Worm (Caenorhabditis elegans) whole organism, L3 larva: ENCODE results near the gene T10C6.6.

ENCODE experiments used
- ZK546.5 ChIP-seq: sonication (generic microtip); optimal IDR thresholded peaks from 2 replicates; lab custom pipeline; 2017; ENCODE audit warnings: missing biosample characterization, missing genetic modification characterization
- ceh-9 ChIP-seq: sonication (generic microtip); optimal IDR thresholded peaks from 2 replicates; lab custom pipeline; 2018; ENCODE audit warnings: missing biosample characterization, missing genetic modification characterization
- egl-27 ChIP-seq: sonication (generic microtip); optimal IDR thresholded peaks from 4 replicates; lab custom pipeline; 2017; ENCODE audit warnings: missing biosample characterization, missing genetic modification reagents, missing genetic modification characterization
- elt-2 ChIP-seq: sonication (generic microtip); optimal IDR thresholded peaks from 2 replicates; lab custom pipeline; 2016; ENCODE audit warnings: missing genetic modification reagents, mild to moderate bottlenecking, missing genetic modification characterization, missing compliant biosample characterization
- elt-3 ChIP-seq, 3 experiments: fragments of 150-350 bp in 1 of 3; sonication (generic microtip) in 2 of 3; optimal IDR thresholded peaks; 2 replicates in 2 of 3; 4 replicates in 1 of 3; lab custom pipeline; 2014 to 2017; ENCODE audit warnings: missing biosample characterization in 3 of 3, missing genetic modification characterization in 3 of 3
- fkh-10 ChIP-seq: sonication (generic microtip); optimal IDR thresholded peaks from 2 replicates; lab custom pipeline; 2017; ENCODE audit warnings: missing biosample characterization, missing genetic modification reagents, missing genetic modification characterization
- jun-1 ChIP-seq: fragments of 150-350 bp; optimal IDR thresholded peaks from 2 replicates; lab custom pipeline; 2014; ENCODE audit warnings: missing biosample characterization, missing genetic modification reagents, missing genetic modification characterization
- nhr-11 ChIP-seq: fragments of 150-350 bp; optimal IDR thresholded peaks from 2 replicates; lab custom pipeline; 2014; ENCODE audit warnings: missing biosample characterization, missing genetic modification characterization
- nhr-23 ChIP-seq: fragments of 150-350 bp; optimal IDR thresholded peaks from 2 replicates; lab custom pipeline; 2014; ENCODE audit warnings: missing biosample characterization, missing genetic modification reagents, missing genetic modification characterization
- pha-4 ChIP-seq: fragments of 150-350 bp; optimal IDR thresholded peaks from 2 replicates; lab custom pipeline; 2014; ENCODE audit warnings: missing biosample characterization, missing genetic modification reagents, missing genetic modification characterization
- skn-1 ChIP-seq: fragments of 150-350 bp; optimal IDR thresholded peaks from 2 replicates; lab custom pipeline; 2014; ENCODE audit warnings: missing biosample characterization, missing genetic modification characterization
- unc-62 ChIP-seq: fragments of 150-350 bp; sonication (generic microtip); optimal IDR thresholded peaks from 4 replicates; lab custom pipeline; 2014; ENCODE audit warnings: missing biosample characterization, missing genetic modification reagents, missing genetic modification characterization
- ztf-11 ChIP-seq: fragments of 150-350 bp; optimal IDR thresholded peaks from 2 replicates; lab custom pipeline; 2014; ENCODE audit warnings: missing biosample characterization, missing genetic modification characterization

DNA sequence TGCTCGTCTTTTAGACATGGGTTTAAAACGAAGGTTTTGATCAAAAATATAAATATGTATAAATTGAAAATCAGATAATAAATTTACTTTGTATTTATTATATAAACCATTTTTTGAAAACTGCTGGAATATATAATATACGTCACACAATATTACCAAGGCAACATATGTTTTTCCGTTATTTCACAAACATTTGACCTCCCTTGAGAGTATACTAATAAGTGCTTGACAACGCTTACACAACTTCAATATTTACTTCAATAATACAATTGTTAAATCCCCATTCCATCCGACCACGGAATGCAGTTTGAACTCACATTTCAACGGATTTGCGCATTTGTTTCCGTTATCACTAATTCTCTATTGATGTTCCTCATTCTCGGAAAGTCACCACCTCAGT is 23.4 kb downstream of the T10C6.6 start, which contains the start of gene str-198:
- TF ChIP-seq nhr-23 (tag; lab: Kevin White, UChicago): no peak
- TF ChIP-seq egl-27 (tag; lab: Kevin White, UChicago): no peak
- no peak for TF ChIP-seq elt-3 (tag; optimal IDR thresholded peaks at IDR 0.05; lab: Kevin White, UChicago)
- TF ChIP-seq unc-62 (GFP tag; lab: Kevin White, UChicago): no peak
- TF ChIP-seq nhr-11 (tag; lab: Kevin White, UChicago): no peak
- no peak for TF ChIP-seq ztf-11 (tag; lab: Kevin White, UChicago)
- TF ChIP-seq ceh-9 (tag; lab: Kevin White, UChicago): no peak
- no peak for TF ChIP-seq fkh-10 (GFP tag; lab: Kevin White, UChicago)
- no peak for TF ChIP-seq jun-1
- TF ChIP-seq skn-1 (tag; lab: Kevin White, UChicago): no peak
- no peak for TF ChIP-seq pha-4 (tag; lab: Kevin White, UChicago)
- no peak for TF ChIP-seq ZK546.5 (tag; lab: Kevin White, UChicago)
- TF ChIP-seq elt-2 (tag; lab: Kevin White, UChicago): no peak
